Fruit fly (Drosophila melanogaster) whole organism, prepupa: ENCODE results near the gene Hyls1.
A peak's percentile ranks its signal among the peaks of the same experiment; 100 is the strongest.

ENCODE experiments used
- Blimp-1 ChIP-seq: fragments of 200-800 bp; sonication (Bioruptor generic); optimal IDR thresholded peaks from 3 replicates; lab custom pipeline; 2017; ENCODE audit warnings: missing biosample characterization, missing genetic modification characterization, mild to moderate bottlenecking, moderate library complexity, missing genetic modification reagents
- CG10631 ChIP-seq: fragments of 200-800 bp; sonication (Bioruptor generic); optimal IDR thresholded peaks from 2 replicates; lab custom pipeline; 2016; ENCODE audit warnings: missing biosample characterization, missing genetic modification characterization
- CG10669 ChIP-seq: fragments of 200-800 bp; sonication (Bioruptor generic); optimal IDR thresholded peaks from 3 replicates; lab custom pipeline; 2018; ENCODE audit warnings: missing biosample characterization, mild to moderate bottlenecking, missing genetic modification characterization, moderate library complexity
- CG11294 ChIP-seq: fragments of 200-800 bp; sonication (Bioruptor generic); IDR thresholded peaks from 2 replicates; pipeline ENCODE4 v1.3.6; 2022; ENCODE audit warnings: missing biosample characterization, missing genetic modification characterization
- CG15336 ChIP-seq: fragments of 200-800 bp; sonication (Bioruptor generic); IDR thresholded peaks from 2 replicates; pipeline ENCODE4 v1.3.6; 2022; ENCODE audit warnings: missing biosample characterization, missing genetic modification characterization
- CG1621 ChIP-seq: fragments of 200-800 bp; sonication (Bioruptor generic); optimal IDR thresholded peaks from 3 replicates; lab custom pipeline; 2018; ENCODE audit warnings: missing biosample characterization, mild to moderate bottlenecking, missing genetic modification characterization
- CG16779 ChIP-seq: fragments of 200-800 bp; sonication (Bioruptor generic); optimal IDR thresholded peaks from 3 replicates; lab custom pipeline; 2017; ENCODE audit warnings: missing biosample characterization, mild to moderate bottlenecking, missing genetic modification characterization
- CG3032 ChIP-seq: fragments of 200-800 bp; optimal IDR thresholded peaks from 2 replicates; lab custom pipeline; 2019; ENCODE audit warnings: missing biosample characterization, mild to moderate bottlenecking, missing genetic modification characterization, moderate library complexity
- CG31627 ChIP-seq: fragments of 200-800 bp; sonication (Bioruptor generic); optimal IDR thresholded peaks from 3 replicates; lab custom pipeline; 2016; ENCODE audit warnings: missing biosample characterization, missing genetic modification characterization
- CG34406 ChIP-seq: fragments of 200-800 bp; sonication (Bioruptor generic); optimal IDR thresholded peaks from 3 replicates; lab custom pipeline; 2016; ENCODE audit warnings: missing biosample characterization, missing genetic modification characterization
- CG4318 ChIP-seq: fragments of 200-800 bp; sonication (Bioruptor generic); optimal IDR thresholded peaks from 3 replicates; lab custom pipeline; 2017; ENCODE audit warnings: missing biosample characterization, mild to moderate bottlenecking, missing genetic modification characterization
- CG6163 ChIP-seq: fragments of 200-800 bp; sonication (Bioruptor generic); IDR thresholded peaks from 3 replicates; pipeline ENCODE4 v1.3.6; 2022; ENCODE audit warnings: missing biosample characterization, missing genetic modification characterization
- CG6276 ChIP-seq: fragments of 200-800 bp; sonication (Bioruptor generic); optimal IDR thresholded peaks from 2 replicates; lab custom pipeline; 2017; ENCODE audit warnings: missing biosample characterization, mild to moderate bottlenecking, missing genetic modification characterization
- CG6792 ChIP-seq: fragments of 200-800 bp; sonication (Bioruptor generic); optimal IDR thresholded peaks from 3 replicates; lab custom pipeline; 2016; ENCODE audit warnings: missing biosample characterization, missing genetic modification characterization
- CG6808 ChIP-seq: fragments of 200-800 bp; sonication (Bioruptor generic); optimal IDR thresholded peaks from 3 replicates; lab custom pipeline; 2017; ENCODE audit warnings: missing biosample characterization, missing genetic modification characterization, mild to moderate bottlenecking, moderate library complexity, missing genetic modification reagents
- CG6854 ChIP-seq: fragments of 200-800 bp; sonication (Bioruptor generic); optimal IDR thresholded peaks from 2 replicates; lab custom pipeline; 2017; ENCODE audit warnings: missing biosample characterization, mild to moderate bottlenecking, missing genetic modification characterization
- CG8119 ChIP-seq: fragments of 200-800 bp; sonication (Bioruptor generic); IDR thresholded peaks from 3 replicates; pipeline ENCODE4 v1.3.6; 2022; ENCODE audit warnings: missing biosample characterization, missing genetic modification characterization
- CG8632 ChIP-seq: fragments of 200-800 bp; sonication (Bioruptor generic); optimal IDR thresholded peaks from 3 replicates; lab custom pipeline; 2016; ENCODE audit warnings: missing biosample characterization, missing genetic modification characterization
- CG9139 ChIP-seq: fragments of 200-800 bp; sonication (Bioruptor generic); optimal IDR thresholded peaks from 3 replicates; lab custom pipeline; 2017; ENCODE audit warnings: missing biosample characterization, mild to moderate bottlenecking, missing genetic modification characterization
- Eip75B ChIP-seq: fragments of 200-800 bp; sonication (Bioruptor generic); optimal IDR thresholded peaks from 3 replicates; lab custom pipeline; 2016; ENCODE audit warnings: missing biosample characterization, missing genetic modification characterization
- Eip93F ChIP-seq: fragments of 200-800 bp; sonication (Bioruptor generic); optimal IDR thresholded peaks from 2 replicates; lab custom pipeline; 2016; ENCODE audit warnings: missing biosample characterization, mild to moderate bottlenecking, missing genetic modification characterization
- Ets21C ChIP-seq: fragments of 200-800 bp; sonication (Bioruptor generic); optimal IDR thresholded peaks from 3 replicates; lab custom pipeline; 2016; ENCODE audit warnings: missing biosample characterization, missing genetic modification characterization
- Ets96B ChIP-seq: fragments of 200-800 bp; optimal IDR thresholded peaks from 2 replicates; lab custom pipeline; 2019; ENCODE audit warnings: missing biosample characterization, mild to moderate bottlenecking, missing genetic modification characterization, moderate library complexity
- Gug ChIP-seq: fragments of 200-800 bp; sonication (Bioruptor generic); IDR thresholded peaks from 2 replicates; pipeline ENCODE4 v1.3.6; 2022; ENCODE audit warnings: missing biosample characterization, missing genetic modification characterization
- Hr38 ChIP-seq: sonication (Bioruptor generic); optimal IDR thresholded peaks from 2 replicates; lab custom pipeline; 2016; ENCODE audit warnings: missing biosample characterization, missing genetic modification characterization
- Hr39 ChIP-seq: fragments of 200-800 bp; sonication (Bioruptor generic); optimal IDR thresholded peaks from 2 replicates; lab custom pipeline; 2016; ENCODE audit warnings: missing biosample characterization, missing genetic modification characterization
- Lpt ChIP-seq: fragments of 200-800 bp; sonication (Bioruptor generic); optimal IDR thresholded peaks from 3 replicates; lab custom pipeline; 2016; ENCODE audit warnings: missing biosample characterization, missing genetic modification characterization
- Met ChIP-seq: fragments of 200-800 bp; sonication (Bioruptor generic); optimal IDR thresholded peaks from 3 replicates; lab custom pipeline; 2016; ENCODE audit warnings: missing biosample characterization, missing genetic modification characterization
- OdsH ChIP-seq: fragments of 200-800 bp; sonication (Bioruptor generic); optimal IDR thresholded peaks from 3 replicates; lab custom pipeline; 2016; ENCODE audit warnings: missing biosample characterization, missing genetic modification characterization
- Sox102F ChIP-seq: fragments of 200-800 bp; sonication (Bioruptor generic); optimal IDR thresholded peaks from 2 replicates; lab custom pipeline; 2016; ENCODE audit warnings: missing biosample characterization, mild to moderate bottlenecking, missing genetic modification characterization
- Sox15 ChIP-seq: fragments of 200-800 bp; sonication (Bioruptor generic); optimal IDR thresholded peaks from 3 replicates; lab custom pipeline; 2016; ENCODE audit warnings: missing biosample characterization, missing genetic modification characterization
- acj6 ChIP-seq: fragments of 200-800 bp; sonication (Bioruptor generic); optimal IDR thresholded peaks from 3 replicates; lab custom pipeline; 2016; ENCODE audit warnings: missing biosample characterization, missing genetic modification characterization
- dac ChIP-seq: fragments of 200-800 bp; sonication (Bioruptor generic); optimal IDR thresholded peaks from 2 replicates; lab custom pipeline; 2017; ENCODE audit warnings: missing biosample characterization, mild to moderate bottlenecking, missing genetic modification characterization
- dsx ChIP-seq: fragments of 200-800 bp; optimal IDR thresholded peaks from 3 replicates; lab custom pipeline; 2019; ENCODE audit warnings: missing biosample characterization, mild to moderate bottlenecking, missing genetic modification characterization, moderate library complexity; ENCODE audit not compliant: poor library complexity, severe bottlenecking
- eg ChIP-seq: fragments of 200-800 bp; sonication (Bioruptor generic); IDR thresholded peaks from 3 replicates; pipeline ENCODE4 v1.3.6; 2022; ENCODE audit warnings: missing biosample characterization, missing genetic modification characterization
- esn ChIP-seq: fragments of 200-800 bp; sonication (Bioruptor generic); optimal IDR thresholded peaks from 2 replicates; lab custom pipeline; 2016; ENCODE audit warnings: missing biosample characterization, mild to moderate bottlenecking, missing genetic modification characterization, moderate library complexity
- fd59A ChIP-seq: fragments of 200-800 bp; sonication (Bioruptor generic); optimal IDR thresholded peaks from 2 replicates; lab custom pipeline; 2017; ENCODE audit warnings: missing biosample characterization, mild to moderate bottlenecking, missing genetic modification characterization, missing genetic modification reagents
- fd85E ChIP-seq: fragments of 200-800 bp; sonication (Bioruptor generic); optimal IDR thresholded peaks from 3 replicates; lab custom pipeline; 2016; ENCODE audit warnings: missing biosample characterization, missing genetic modification characterization
- fkh ChIP-seq: fragments of 200-800 bp; sonication (Bioruptor generic); optimal IDR thresholded peaks from 3 replicates; lab custom pipeline; 2017; ENCODE audit warnings: missing biosample characterization, mild to moderate bottlenecking, missing genetic modification characterization, moderate library complexity
- lz ChIP-seq: fragments of 200-800 bp; sonication (Bioruptor generic); optimal IDR thresholded peaks from 3 replicates; lab custom pipeline; 2016; ENCODE audit warnings: missing biosample characterization, missing genetic modification characterization
- salr ChIP-seq, 2 experiments: fragments of 200-800 bp; sonication (Bioruptor generic); optimal IDR thresholded peaks; 3 replicates each; lab custom pipeline; 2016 to 2018; ENCODE audit warnings: missing biosample characterization in 2 of 2, missing genetic modification characterization in 2 of 2, mild to moderate bottlenecking in 1 of 2
- spab ChIP-seq: fragments of 200-800 bp; sonication (Bioruptor generic); optimal IDR thresholded peaks from 2 replicates; lab custom pipeline; 2017; ENCODE audit warnings: missing biosample characterization, mild to moderate bottlenecking, missing genetic modification characterization, missing genetic modification reagents
- ss ChIP-seq, 2 experiments: fragments of 200-800 bp; sonication (Bioruptor generic); optimal IDR thresholded peaks; 2 replicates in 1 of 2; 3 replicates in 1 of 2; lab custom pipeline; 2017 to 2018; ENCODE audit warnings: mild to moderate bottlenecking in 2 of 2, missing biosample characterization in 2 of 2, missing genetic modification characterization in 2 of 2, moderate library complexity in 1 of 2
- svp ChIP-seq: fragments of 200-800 bp; sonication (Bioruptor generic); peaks from one replicate; lab custom pipeline; 2016; ENCODE audit warnings: missing biosample characterization, missing genetic modification characterization
- topi ChIP-seq: fragments of 200-800 bp; sonication (Bioruptor generic); optimal IDR thresholded peaks from 3 replicates; lab custom pipeline; 2016; ENCODE audit warnings: missing biosample characterization, missing genetic modification characterization
- vri ChIP-seq: fragments of 200-800 bp; sonication (Bioruptor generic); optimal IDR thresholded peaks from 3 replicates; lab custom pipeline; 2016; ENCODE audit warnings: missing biosample characterization, mild to moderate bottlenecking, missing genetic modification characterization

Gene Hyls1

DNA sequence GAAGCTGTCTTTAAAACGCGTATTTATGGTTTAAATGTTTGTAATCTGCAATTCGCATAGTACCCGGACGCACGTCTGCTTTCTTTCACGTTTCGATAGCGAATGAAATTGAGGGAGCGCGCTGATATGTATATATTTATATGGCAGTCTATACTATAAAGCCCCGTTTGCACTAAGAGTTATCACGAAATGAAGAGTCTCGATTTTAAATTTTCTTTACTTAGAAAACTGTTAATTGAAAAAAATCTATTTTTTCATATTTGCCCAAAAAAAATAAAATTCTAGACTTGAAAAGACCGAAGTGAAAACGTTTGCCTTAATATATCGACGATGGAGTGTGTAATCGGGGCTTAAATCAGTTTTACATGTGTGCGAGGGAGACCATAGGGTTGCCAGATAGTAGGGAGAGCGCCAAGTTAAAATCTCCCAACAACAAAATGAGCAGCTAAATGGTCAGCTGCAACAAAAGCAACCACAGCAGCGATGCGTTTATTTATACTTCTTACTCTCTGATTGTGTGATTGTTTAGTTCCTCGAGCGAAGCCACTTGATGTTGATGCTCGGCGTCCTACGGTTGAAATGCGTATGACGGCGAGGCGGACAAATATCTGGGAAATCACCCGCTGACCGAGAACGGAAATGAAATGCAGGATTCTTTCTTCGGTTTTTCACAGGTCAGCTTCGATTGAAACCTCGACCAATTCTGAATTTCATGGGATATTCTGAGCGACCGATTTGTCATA lies 26.7 kb downstream of the Hyls1 start, which contains the start of gene cact (continued):
- peak; percentile 92 for TF ChIP-seq Sox102F
- TF ChIP-seq CG1621 (tag; lab: Kevin White, UChicago) = peak; percentile 68
- TF ChIP-seq CG6792 (GFP tag; lab: Kevin White, UChicago) = peak; percentile 91
- peak; percentile 94 for TF ChIP-seq Hr39 (GFP tag; lab: Kevin White, UChicago)
- TF ChIP-seq Eip75B (GFP tag; lab: Kevin White, UChicago) = peak; percentile 95
- TF ChIP-seq spab = peak; percentile 69
- peak; percentile 86 for TF ChIP-seq fd59A (GFP tag; lab: Kevin White, UChicago)
- peak; percentile 82 for TF ChIP-seq CG6276 (GFP tag; lab: Kevin White, UChicago)
- peak; percentile 23 for TF ChIP-seq Blimp-1
- TF ChIP-seq CG16779 (tag; lab: Kevin White, UChicago) = peak; percentile 84
- TF ChIP-seq Hr38 (GFP tag; lab: Kevin White, UChicago) = peak; percentile 59
- peak; percentile 85 for TF ChIP-seq Lpt (GFP tag; lab: Kevin White, UChicago)
- peak; percentile 94 for TF ChIP-seq OdsH (GFP tag; lab: Kevin White, UChicago)
- TF ChIP-seq CG8632 = peak; percentile 88
- TF ChIP-seq salr (GFP tag; optimal IDR thresholded peaks at IDR 0.05; lab: Kevin White, UChicago) = peak; percentile 81
- peak; percentile 68 for TF ChIP-seq CG6808 (GFP tag; lab: Kevin White, UChicago)
- peak; percentile 83 for TF ChIP-seq fkh (GFP tag; lab: Kevin White, UChicago)
- TF ChIP-seq svp (GFP tag; lab: Kevin White, UChicago) = peak; percentile 94
- TF ChIP-seq esn (GFP tag; lab: Kevin White, UChicago) = peak; percentile 95
- TF ChIP-seq CG9139 (GFP tag; lab: Kevin White, UChicago) = peak; percentile 37
- TF ChIP-seq Sox15 (GFP tag; lab: Kevin White, UChicago) = peak; percentile 89
- peak; percentile 53 to 60 for TF ChIP-seq ss (GFP tag; optimal IDR thresholded peaks at IDR 0.05; lab: Kevin White, UChicago)
- peak; percentile 96 for TF ChIP-seq lz (GFP tag; lab: Kevin White, UChicago)

DNA sequence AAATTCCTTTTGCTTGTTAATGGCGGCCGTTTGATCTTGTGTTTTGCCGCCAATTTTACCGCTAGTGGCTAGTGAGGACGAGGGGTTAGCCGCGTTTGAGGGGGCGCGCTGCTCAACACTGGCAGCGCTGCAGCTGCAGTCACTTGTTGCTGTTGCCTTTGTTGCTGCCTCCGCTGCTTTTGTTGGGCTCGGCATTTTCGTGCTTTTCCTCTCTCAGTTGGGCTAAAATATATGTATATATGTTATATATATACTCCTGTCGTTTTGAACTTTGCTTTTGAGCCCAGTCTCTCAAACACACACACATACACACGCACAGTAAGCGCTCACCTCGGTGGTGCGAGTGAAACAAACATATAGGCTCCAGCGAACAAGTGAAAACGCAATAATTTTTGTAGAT lies 27.6 kb downstream of the Hyls1 start:
- TF ChIP-seq CG10631 (GFP tag; lab: Kevin White, UChicago) (no peak), dac (GFP tag; lab: Kevin White, UChicago) (no peak), CG1621 (tag; lab: Kevin White, UChicago) (no peak), esn (GFP tag; lab: Kevin White, UChicago) (no peak), ss (GFP tag; optimal IDR thresholded peaks at IDR 0.05; lab: Kevin White, UChicago) (peak; percentile 49 to 70), Blimp-1 (peak; percentile 31), svp (GFP tag; lab: Kevin White, UChicago) (peak; percentile 89), dsx (no peak), CG10669 (GFP tag; lab: Kevin White, UChicago) (no peak), Gug (GFP tag; lab: Robert Waterston, UW) (no peak), CG6808 (GFP tag; lab: Kevin White, UChicago) (peak; percentile 17), fd59A (GFP tag; lab: Kevin White, UChicago) (no peak), Lpt (GFP tag; lab: Kevin White, UChicago) (no peak), CG31627 (GFP tag; lab: Kevin White, UChicago) (no peak), CG11294 (GFP tag; lab: Robert Waterston, UW) (no peak), CG6163 (GFP tag; lab: Robert Waterston, UW) (peak; percentile 59; the same call in 2 of the 3 replicates), Ets96B (tag; lab: Kevin White, UChicago) (no peak), Sox15 (GFP tag; lab: Kevin White, UChicago) (no peak), acj6 (GFP tag; lab: Kevin White, UChicago) (no peak), CG3032 (no peak), eg (GFP tag; lab: Robert Waterston, UW) (no peak), vri (GFP tag; lab: Kevin White, UChicago) (peak; percentile 22), CG6792 (GFP tag; lab: Kevin White, UChicago) (no peak), fkh (GFP tag; lab: Kevin White, UChicago) (no peak), CG15336 (GFP tag; lab: Robert Waterston, UW) (peak; percentile 22; the same call in 1 of the 2 replicates), CG16779 (tag; lab: Kevin White, UChicago) (peak; percentile 58), Eip93F (GFP tag; lab: Kevin White, UChicago) (no peak), CG9139 (GFP tag; lab: Kevin White, UChicago) (peak; percentile 48), CG6854 (GFP tag; lab: Kevin White, UChicago) (peak; percentile 45), Met (no peak), CG8119 (GFP tag; lab: Robert Waterston, UW) (no peak), Ets21C (no peak), fd85E (GFP tag; lab: Kevin White, UChicago) (no peak), lz (GFP tag; lab: Kevin White, UChicago) (no peak), topi (GFP tag; lab: Kevin White, UChicago) (no peak), CG34406 (GFP tag; lab: Kevin White, UChicago) (no peak), CG4318 (GFP tag; lab: Kevin White, UChicago) (no peak), Eip75B (GFP tag; lab: Kevin White, UChicago) (no peak)
